Worm (Caenorhabditis elegans) whole organism, midembryonic: ENCODE data around the gene Y51A2A.6.

Experiments used
- T22C8.4 ChIP-seq: fragments of 200-800 bp; sonication (Bioruptor generic); IDR thresholded peaks from 2 replicates; pipeline ENCODE4 v1.3.6; 2022; ENCODE audit warnings: missing genetic modification characterization, missing compliant biosample characterization
- cog-1 ChIP-seq: sonication (generic microtip); optimal IDR thresholded peaks from 2 replicates; lab custom pipeline; 2016; ENCODE audit warnings: missing genetic modification characterization, missing compliant biosample characterization
- flt-1 ChIP-seq: fragments of 200-800 bp; sonication (Bioruptor generic); IDR thresholded peaks from 2 replicates; pipeline ENCODE4 v1.3.6; 2022; ENCODE audit warnings: missing genetic modification characterization, missing compliant biosample characterization
- klf-2 ChIP-seq: fragments of 200-800 bp; sonication (Bioruptor generic); conservative IDR thresholded peaks from 2 replicates; pipeline ENCODE4 v1.3.6; 2022; ENCODE audit warnings: missing genetic modification reagents, missing genetic modification characterization, missing compliant biosample characterization
- med-1 ChIP-seq: sonication (generic microtip); optimal IDR thresholded peaks from 2 replicates; lab custom pipeline; 2017; ENCODE audit warnings: missing genetic modification characterization, mild to moderate bottlenecking, missing compliant biosample characterization, antibody characterized with exemption, missing genetic modification reagents; ENCODE audit not compliant: insufficient read depth
- ref-1 ChIP-seq: fragments of 200-800 bp; sonication (Bioruptor generic); conservative IDR thresholded peaks from 2 replicates; pipeline ENCODE4 v1.3.6; 2022; ENCODE audit warnings: missing genetic modification reagents, missing genetic modification characterization, missing compliant biosample characterization
- tab-1 ChIP-seq: fragments of 200-800 bp; sonication (Bioruptor generic); IDR thresholded peaks from 2 replicates; pipeline ENCODE4 v1.3.6; 2022; ENCODE audit warnings: missing genetic modification characterization, missing compliant biosample characterization
- ztf-23 ChIP-seq: fragments of 200-800 bp; sonication (Bioruptor generic); IDR thresholded peaks from 2 replicates; pipeline ENCODE4 v1.3.6; 2022; ENCODE audit warnings: missing genetic modification reagents, missing genetic modification characterization, missing compliant biosample characterization
- ztf-29 ChIP-seq: fragments of 200-800 bp; sonication (Bioruptor generic); IDR thresholded peaks from 2 replicates; pipeline ENCODE4 v1.3.6; 2022; ENCODE audit warnings: missing genetic modification reagents, missing genetic modification characterization, missing compliant biosample characterization

Gene Y51A2A.6

DNA sequence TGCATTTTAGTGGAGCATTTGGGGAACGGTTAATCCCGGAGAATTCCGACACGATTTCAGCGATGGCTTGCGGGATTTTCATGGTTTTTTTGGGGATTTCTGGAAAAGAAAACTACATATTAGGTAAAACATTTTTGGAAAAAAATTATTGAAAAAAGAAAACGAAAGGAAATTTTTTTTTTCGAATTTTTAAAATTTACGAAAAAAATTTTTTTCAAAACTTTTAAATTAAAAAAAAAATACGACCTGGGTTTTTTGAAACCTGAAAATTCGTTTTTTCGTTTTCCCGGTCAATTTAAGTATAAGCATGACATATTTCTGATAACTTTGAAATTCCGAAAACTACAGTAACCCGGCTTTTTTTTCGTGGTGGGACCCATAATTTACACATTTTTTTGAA lies 37.3 kb downstream of the Y51A2A.6 start, which contains the start of gene C08E8.10:
C08E8.10 (minus strand) TSS at position 101 of the 400 bp plus-strand sequence.
- TF ChIP-seq klf-2 (GFP tag; lab: Robert Waterston, UW) (no peak), tab-1 (no peak), med-1 (GFP tag; lab: Kevin White, UChicago) (no peak), ref-1 (GFP tag; lab: Robert Waterston, UW) (no peak), ztf-29 (no peak), flt-1 (no peak), ztf-23 (GFP tag; lab: Robert Waterston, UW) (no peak), T22C8.4 (GFP tag; lab: Robert Waterston, UW) (no peak), cog-1 (no peak)

DNA sequence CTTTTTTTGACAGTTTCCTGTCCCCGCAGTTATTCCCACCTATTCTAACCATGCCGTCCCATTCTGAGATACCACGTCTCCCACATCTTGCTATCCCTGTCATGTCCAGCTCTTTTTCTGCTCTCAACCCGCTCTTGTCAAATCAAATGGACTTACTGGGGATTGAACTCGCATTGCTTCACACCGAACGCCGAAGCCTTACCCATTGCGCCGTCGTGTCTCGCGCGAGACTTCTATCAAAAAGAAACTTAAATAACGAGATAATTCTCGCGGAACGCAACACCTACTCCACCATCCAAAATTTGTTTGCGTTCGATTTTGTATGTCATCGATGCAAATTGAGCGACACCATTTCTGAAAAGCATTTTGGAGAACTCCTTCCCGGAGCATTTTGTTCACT lies 41.7 kb downstream of the Y51A2A.6 start:
- no peak for TF ChIP-seq ztf-29
- no peak for TF ChIP-seq T22C8.4 (GFP tag; lab: Robert Waterston, UW)
- no peak for TF ChIP-seq flt-1
- no peak for TF ChIP-seq ztf-23 (GFP tag; lab: Robert Waterston, UW)
- TF ChIP-seq med-1 (GFP tag; lab: Kevin White, UChicago), result no peak
- TF ChIP-seq klf-2 (GFP tag; lab: Robert Waterston, UW), result no peak
- no peak for TF ChIP-seq tab-1
- no peak for TF ChIP-seq ref-1 (GFP tag; lab: Robert Waterston, UW)

DNA sequence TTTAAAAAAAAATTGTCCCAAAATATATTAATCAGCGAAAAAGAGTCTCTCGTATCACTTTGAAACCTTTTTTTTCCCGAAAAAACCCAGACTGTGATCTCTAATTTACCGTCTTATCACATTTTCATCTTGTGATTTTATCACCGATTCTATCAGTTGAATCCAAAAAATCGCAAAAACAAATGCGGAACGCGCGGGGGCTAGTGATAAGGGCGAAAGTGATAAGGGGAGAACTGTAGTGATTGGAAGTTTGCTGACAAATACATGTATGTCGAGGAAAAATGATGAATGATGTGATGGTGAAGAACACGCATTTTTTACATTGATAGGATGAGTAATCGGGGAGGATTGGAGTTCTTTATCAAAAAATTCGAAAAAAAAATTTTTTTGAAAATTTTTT lies 43.6 kb downstream of the Y51A2A.6 start:
- TF ChIP-seq cog-1 (no peak), T22C8.4 (GFP tag; lab: Robert Waterston, UW) (no peak), klf-2 (GFP tag; lab: Robert Waterston, UW) (no peak), med-1 (GFP tag; lab: Kevin White, UChicago) (no peak), ztf-23 (GFP tag; lab: Robert Waterston, UW) (no peak), ztf-29 (no peak), flt-1 (no peak), tab-1 (no peak), ref-1 (GFP tag; lab: Robert Waterston, UW) (no peak)

DNA sequence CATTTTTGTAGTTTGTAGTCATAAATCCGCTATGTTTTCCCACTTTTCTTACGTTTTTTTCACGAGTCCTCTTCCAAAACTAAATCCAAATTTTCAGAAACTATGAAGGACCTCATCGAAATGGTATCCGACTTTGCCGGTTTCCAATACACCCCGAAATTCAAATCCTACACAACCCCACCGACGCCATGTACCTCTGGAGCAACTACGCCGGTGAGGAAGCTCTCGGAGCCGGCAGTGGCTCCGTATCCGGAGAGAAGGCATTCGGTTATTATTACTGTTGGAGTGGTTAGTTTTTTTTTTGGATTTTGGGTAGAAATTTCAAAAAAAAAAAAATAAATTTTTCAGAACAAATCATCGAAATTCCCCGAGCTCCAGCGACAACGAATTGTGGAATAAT lies 47.5 kb downstream of the Y51A2A.6 start, which contains the start of gene C08E8.3:
C08E8.3 (plus strand) TSS at position 84 of the 400 bp plus-strand sequence.
- TF ChIP-seq T22C8.4 (GFP tag; lab: Robert Waterston, UW) (no peak), ztf-23 (GFP tag; lab: Robert Waterston, UW) (no peak), tab-1 (no peak), med-1 (GFP tag; lab: Kevin White, UChicago) (no peak), cog-1 (no peak), ztf-29 (no peak), flt-1 (no peak), klf-2 (GFP tag; lab: Robert Waterston, UW) (no peak), ref-1 (GFP tag; lab: Robert Waterston, UW) (no peak)

DNA sequence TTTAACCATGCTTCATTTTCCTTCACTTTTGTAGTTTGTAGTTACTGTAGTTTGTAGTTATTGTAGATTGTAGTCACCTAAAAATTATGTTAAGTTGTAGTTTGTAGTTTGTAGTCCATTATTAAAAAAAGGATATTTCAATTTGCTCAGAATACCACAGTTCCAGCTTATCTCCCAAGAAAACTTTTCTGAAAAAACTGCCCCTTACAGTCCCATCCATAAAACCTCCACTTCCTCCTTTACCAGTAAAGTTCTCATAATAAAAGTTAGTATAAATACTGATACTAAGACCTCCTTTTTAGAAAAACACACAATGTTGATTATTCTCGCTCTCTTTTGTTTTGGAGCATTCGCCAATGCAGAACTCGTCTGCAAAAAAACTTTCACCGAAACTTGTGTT lies 48.2 kb downstream of the Y51A2A.6 start, which contains the start of gene C08E8.11:
C08E8.11 (plus strand) TSS at position 301 of the 400 bp plus-strand sequence.
- TF ChIP-seq T22C8.4 (GFP tag; lab: Robert Waterston, UW), result no peak
- TF ChIP-seq med-1 (GFP tag; lab: Kevin White, UChicago), result no peak
- TF ChIP-seq ztf-23 (GFP tag; lab: Robert Waterston, UW), result no peak
